Worm (Caenorhabditis elegans): ENCODE data around the gene aka-1.

ce11 chrII:7432327-7432726 lies 46.0 kb downstream of the aka-1 start, which contains the start of gene srd-54:
- TF ChIP-seq med-1 (GFP tag; optimal IDR thresholded peaks at IDR 0.05; ENCODE audit: insufficient read depth) (no peak), cog-1 (tag; optimal IDR thresholded peaks at IDR 0.05) (no peak), flt-1 (GFP tag; IDR thresholded peaks at IDR 0.05) (no peak), ztf-23 (GFP tag; IDR thresholded peaks at IDR 0.05) (no peak)
